Worm (Caenorhabditis elegans) whole organism, L1 larva: ENCODE results near the gene Y54G2A.19.

ENCODE experiments used
- F16B12.6 ChIP-seq: fragments of 150-350 bp; optimal IDR thresholded peaks from 2 replicates; lab custom pipeline; 2014; ENCODE audit warnings: missing biosample characterization, missing genetic modification characterization
- ama-1 ChIP-seq: fragments of 150-350 bp; optimal IDR thresholded peaks from 2 replicates; lab custom pipeline; 2014
- ceh-63 ChIP-seq: fragments of 200-800 bp; sonication (Bioruptor generic); optimal IDR thresholded peaks from 2 replicates; lab custom pipeline; 2018; ENCODE audit warnings: mild to moderate bottlenecking, missing genetic modification characterization, missing compliant biosample characterization
- ceh-82 ChIP-seq, 3 experiments: fragments of 150-350 bp in 1 of 3; sonication (generic microtip) in 2 of 3; optimal IDR thresholded peaks; 2 replicates each; lab custom pipeline; 2014 to 2017; ENCODE audit warnings: missing biosample characterization in 3 of 3, missing genetic modification characterization in 3 of 3
- ces-1 ChIP-seq: fragments of 150-350 bp; optimal IDR thresholded peaks from 2 replicates; lab custom pipeline; 2014; ENCODE audit warnings: missing biosample characterization, missing genetic modification reagents, missing genetic modification characterization
- efl-3 ChIP-seq: fragments of 200-800 bp; sonication (Bioruptor generic); optimal IDR thresholded peaks from 2 replicates; lab custom pipeline; 2018; ENCODE audit warnings: mild to moderate bottlenecking, missing genetic modification characterization, missing compliant biosample characterization
- lin-39 ChIP-seq: fragments of 150-350 bp; optimal IDR thresholded peaks from 2 replicates; lab custom pipeline; 2014; ENCODE audit warnings: missing biosample characterization, missing genetic modification reagents, missing genetic modification characterization
- nhr-11 ChIP-seq: fragments of 150-350 bp; optimal IDR thresholded peaks from 2 replicates; lab custom pipeline; 2014; ENCODE audit warnings: missing biosample characterization, missing genetic modification characterization
- snu-23 ChIP-seq: sonication (generic microtip); optimal IDR thresholded peaks from 2 replicates; lab custom pipeline; 2016; ENCODE audit warnings: missing genetic modification characterization, missing compliant biosample characterization
- unc-130 ChIP-seq: fragments of 150-350 bp; optimal IDR thresholded peaks from 2 replicates; lab custom pipeline; 2017; ENCODE audit warnings: missing biosample characterization, missing genetic modification characterization, inconsistent platforms
- unc-62 ChIP-seq: fragments of 150-350 bp; optimal IDR thresholded peaks from 2 replicates; lab custom pipeline; 2014; ENCODE audit warnings: missing biosample characterization, missing genetic modification reagents, missing genetic modification characterization

- TF ChIP-seq ceh-82 (tag; optimal IDR thresholded peaks at IDR 0.05; lab: Kevin White, UChicago) (no peak), unc-130 (tag; lab: Kevin White, UChicago) (no peak), lin-39 (no peak), ceh-63 (GFP tag; lab: Kevin White, UChicago) (no peak), ama-1 (no peak), ces-1 (GFP tag; lab: Kevin White, UChicago) (no peak), nhr-11 (tag; lab: Kevin White, UChicago) (no peak), unc-62 (GFP tag; lab: Kevin White, UChicago) (no peak), efl-3 (GFP tag; lab: Kevin White, UChicago) (no peak), F16B12.6 (tag; lab: Kevin White, UChicago) (no peak), snu-23 (GFP tag; lab: Kevin White, UChicago) (no peak)
Measured at ce11 chrIV:2853164-2853563, 41.4 kb downstream of the Y54G2A.19 start, which contains the start of gene Y54G2A.49.
